Worm (Caenorhabditis elegans): Measurements from ENCODE around the gene F53F4.4.

DNA sequence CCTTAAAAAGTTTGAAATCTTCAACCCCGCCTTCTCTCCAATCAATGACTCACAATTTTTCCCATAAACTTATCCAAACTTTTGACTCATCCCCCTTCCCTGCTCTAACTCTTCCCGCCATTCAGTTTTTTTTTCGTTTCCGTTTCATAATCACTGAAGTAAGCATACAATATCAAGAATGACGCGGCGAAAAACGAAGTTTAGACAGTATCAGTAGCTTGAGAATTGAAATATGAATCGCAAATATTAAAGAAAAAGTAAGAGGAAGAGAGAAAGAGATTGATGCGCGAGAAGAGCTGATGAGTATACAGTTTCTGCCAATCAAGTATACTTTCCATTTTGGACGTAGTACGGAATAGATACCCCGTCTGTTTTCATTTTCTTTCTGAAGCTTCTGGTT is 15.7 kb upstream of the F53F4.4 start:
- TF ChIP-seq mep-1 (tag; optimal IDR thresholded peaks at IDR 0.05) (no peak), unc-62 (GFP tag; optimal IDR thresholded peaks at IDR 0.05) (no peak), snpc-4 (tag; optimal IDR thresholded peaks at IDR 0.05) (no peak), nhr-28 (tag; optimal IDR thresholded peaks at IDR 0.05) (no peak), nhr-237 (tag; optimal IDR thresholded peaks at IDR 0.05) (no peak), elt-3 (tag; optimal IDR thresholded peaks at IDR 0.05) (no peak), drap-1 (GFP tag; optimal IDR thresholded peaks at IDR 0.05) (no peak), nhr-12 (tag; optimal IDR thresholded peaks at IDR 0.05) (no peak), pha-4 (tag; optimal IDR thresholded peaks at IDR 0.05) (no peak), lin-13 (tag; optimal IDR thresholded peaks at IDR 0.05) (no peak), ces-1 (GFP tag; optimal IDR thresholded peaks at IDR 0.05) (no peak)

Data from whole organism, mixed stage, embryonic.